Worm (Caenorhabditis elegans) whole organism, midembryonic: Measurements from ENCODE around the gene ZK177.3.

Experiments
- cog-1 ChIP-seq: sonication (generic microtip); optimal IDR thresholded peaks from 2 replicates; lab custom pipeline; 2016; ENCODE audit warnings: missing genetic modification characterization, missing compliant biosample characterization
- flt-1 ChIP-seq: fragments of 200-800 bp; sonication (Bioruptor generic); IDR thresholded peaks from 2 replicates; pipeline ENCODE4 v1.3.6; 2022; ENCODE audit warnings: missing genetic modification characterization, missing compliant biosample characterization
- klf-2 ChIP-seq: fragments of 200-800 bp; sonication (Bioruptor generic); conservative IDR thresholded peaks from 2 replicates; pipeline ENCODE4 v1.3.6; 2022; ENCODE audit warnings: missing genetic modification reagents, missing genetic modification characterization, missing compliant biosample characterization
- ref-1 ChIP-seq: fragments of 200-800 bp; sonication (Bioruptor generic); conservative IDR thresholded peaks from 2 replicates; pipeline ENCODE4 v1.3.6; 2022; ENCODE audit warnings: missing genetic modification reagents, missing genetic modification characterization, missing compliant biosample characterization
- tab-1 ChIP-seq: fragments of 200-800 bp; sonication (Bioruptor generic); IDR thresholded peaks from 2 replicates; pipeline ENCODE4 v1.3.6; 2022; ENCODE audit warnings: missing genetic modification characterization, missing compliant biosample characterization
- ztf-23 ChIP-seq: fragments of 200-800 bp; sonication (Bioruptor generic); IDR thresholded peaks from 2 replicates; pipeline ENCODE4 v1.3.6; 2022; ENCODE audit warnings: missing genetic modification reagents, missing genetic modification characterization, missing compliant biosample characterization
- ztf-29 ChIP-seq: fragments of 200-800 bp; sonication (Bioruptor generic); IDR thresholded peaks from 2 replicates; pipeline ENCODE4 v1.3.6; 2022; ENCODE audit warnings: missing genetic modification reagents, missing genetic modification characterization, missing compliant biosample characterization

DNA sequence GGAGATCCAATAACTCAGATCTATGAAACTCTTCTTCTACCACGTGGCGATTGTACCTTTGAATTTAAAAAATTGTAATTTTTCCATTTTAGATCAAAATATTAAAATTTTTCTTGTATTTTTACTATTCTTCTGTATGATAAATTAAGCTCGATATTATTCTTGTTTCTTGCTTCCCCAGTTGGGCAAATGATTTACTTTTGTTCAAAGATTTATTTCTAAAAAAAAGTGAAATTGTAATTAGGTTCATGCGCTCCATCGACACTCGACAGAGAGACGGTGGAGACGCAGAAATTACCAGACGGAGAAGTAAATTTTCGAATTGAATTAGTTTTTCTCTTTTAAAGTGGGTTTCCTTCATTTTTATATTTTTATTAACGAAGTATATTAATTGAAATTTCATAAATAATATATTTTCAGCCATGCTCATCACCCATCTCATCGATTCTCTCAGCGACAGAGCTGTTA lies 9.8 kb upstream of the ZK177.3 start, which contains the start of gene npp-24:
- TF ChIP-seq ztf-29 (no peak), ref-1 (GFP tag; lab: Robert Waterston, UW) (no peak), klf-2 (no peak), flt-1 (no peak), ztf-23 (GFP tag; lab: Robert Waterston, UW) (no peak), tab-1 (no peak), cog-1 (tag; lab: Kevin White, UChicago) (no peak)
